Fruit fly (Drosophila melanogaster) whole organism, prepupa: ENCODE results near the gene CG9676.

ENCODE experiments used
- Blimp-1 ChIP-seq: fragments of 200-800 bp; sonication (Bioruptor generic); optimal IDR thresholded peaks from 3 replicates; lab custom pipeline; 2017; ENCODE audit warnings: missing biosample characterization, missing genetic modification characterization, mild to moderate bottlenecking, moderate library complexity, missing genetic modification reagents
- CG10669 ChIP-seq: fragments of 200-800 bp; sonication (Bioruptor generic); optimal IDR thresholded peaks from 3 replicates; lab custom pipeline; 2018; ENCODE audit warnings: missing biosample characterization, mild to moderate bottlenecking, missing genetic modification characterization, moderate library complexity
- CG11294 ChIP-seq: fragments of 200-800 bp; sonication (Bioruptor generic); IDR thresholded peaks from 2 replicates; pipeline ENCODE4 v1.3.6; 2022; ENCODE audit warnings: missing biosample characterization, missing genetic modification characterization
- CG11902 ChIP-seq: fragments of 200-800 bp; sonication (Bioruptor generic); optimal IDR thresholded peaks from 3 replicates; lab custom pipeline; 2016; ENCODE audit warnings: missing biosample characterization, missing genetic modification characterization
- CG1621 ChIP-seq: fragments of 200-800 bp; sonication (Bioruptor generic); optimal IDR thresholded peaks from 3 replicates; lab custom pipeline; 2018; ENCODE audit warnings: missing biosample characterization, mild to moderate bottlenecking, missing genetic modification characterization
- CG16779 ChIP-seq: fragments of 200-800 bp; sonication (Bioruptor generic); optimal IDR thresholded peaks from 3 replicates; lab custom pipeline; 2017; ENCODE audit warnings: missing biosample characterization, mild to moderate bottlenecking, missing genetic modification characterization
- CG3032 ChIP-seq: fragments of 200-800 bp; optimal IDR thresholded peaks from 2 replicates; lab custom pipeline; 2019; ENCODE audit warnings: missing biosample characterization, mild to moderate bottlenecking, missing genetic modification characterization, moderate library complexity
- CG31627 ChIP-seq: fragments of 200-800 bp; sonication (Bioruptor generic); optimal IDR thresholded peaks from 3 replicates; lab custom pipeline; 2016; ENCODE audit warnings: missing biosample characterization, missing genetic modification characterization
- CG32006 ChIP-seq: fragments of 200-800 bp; sonication (Bioruptor generic); optimal IDR thresholded peaks from 3 replicates; lab custom pipeline; 2017; ENCODE audit warnings: missing biosample characterization, mild to moderate bottlenecking, missing genetic modification characterization
- CG4318 ChIP-seq: fragments of 200-800 bp; sonication (Bioruptor generic); optimal IDR thresholded peaks from 3 replicates; lab custom pipeline; 2017; ENCODE audit warnings: missing biosample characterization, mild to moderate bottlenecking, missing genetic modification characterization
- CG6163 ChIP-seq: fragments of 200-800 bp; sonication (Bioruptor generic); IDR thresholded peaks from 3 replicates; pipeline ENCODE4 v1.3.6; 2022; ENCODE audit warnings: missing biosample characterization, missing genetic modification characterization
- CG6276 ChIP-seq: fragments of 200-800 bp; sonication (Bioruptor generic); optimal IDR thresholded peaks from 2 replicates; lab custom pipeline; 2017; ENCODE audit warnings: missing biosample characterization, mild to moderate bottlenecking, missing genetic modification characterization
- CG6792 ChIP-seq: fragments of 200-800 bp; sonication (Bioruptor generic); optimal IDR thresholded peaks from 3 replicates; lab custom pipeline; 2016; ENCODE audit warnings: missing biosample characterization, missing genetic modification characterization
- CG6808 ChIP-seq: fragments of 200-800 bp; sonication (Bioruptor generic); optimal IDR thresholded peaks from 3 replicates; lab custom pipeline; 2017; ENCODE audit warnings: missing biosample characterization, missing genetic modification characterization, mild to moderate bottlenecking, moderate library complexity, missing genetic modification reagents
- CG7368 ChIP-seq: fragments of 200-800 bp; sonication (Bioruptor generic); optimal IDR thresholded peaks from 3 replicates; lab custom pipeline; 2016; ENCODE audit warnings: missing biosample characterization, missing genetic modification characterization
- CG8632 ChIP-seq: fragments of 200-800 bp; sonication (Bioruptor generic); optimal IDR thresholded peaks from 3 replicates; lab custom pipeline; 2016; ENCODE audit warnings: missing biosample characterization, missing genetic modification characterization
- Eip78C ChIP-seq: fragments of 200-800 bp; sonication (Bioruptor generic); peaks from one replicate; lab custom pipeline; 2016; ENCODE audit warnings: missing biosample characterization, missing genetic modification characterization
- Hr38 ChIP-seq: sonication (Bioruptor generic); optimal IDR thresholded peaks from 2 replicates; lab custom pipeline; 2016; ENCODE audit warnings: missing biosample characterization, missing genetic modification characterization
- Hr4 ChIP-seq: fragments of 200-800 bp; sonication (Bioruptor generic); optimal IDR thresholded peaks from 3 replicates; lab custom pipeline; 2016; ENCODE audit warnings: missing biosample characterization, missing genetic modification characterization
- Sox15 ChIP-seq: fragments of 200-800 bp; sonication (Bioruptor generic); optimal IDR thresholded peaks from 3 replicates; lab custom pipeline; 2016; ENCODE audit warnings: missing biosample characterization, missing genetic modification characterization
- cyc ChIP-seq: fragments of 200-800 bp; sonication (Bioruptor generic); optimal IDR thresholded peaks from 3 replicates; lab custom pipeline; 2016; ENCODE audit warnings: missing biosample characterization, missing genetic modification characterization
- dsx ChIP-seq: fragments of 200-800 bp; optimal IDR thresholded peaks from 3 replicates; lab custom pipeline; 2019; ENCODE audit warnings: missing biosample characterization, mild to moderate bottlenecking, missing genetic modification characterization, moderate library complexity; ENCODE audit not compliant: poor library complexity, severe bottlenecking
- eg ChIP-seq: fragments of 200-800 bp; sonication (Bioruptor generic); IDR thresholded peaks from 3 replicates; pipeline ENCODE4 v1.3.6; 2022; ENCODE audit warnings: missing biosample characterization, missing genetic modification characterization
- esn ChIP-seq: fragments of 200-800 bp; sonication (Bioruptor generic); optimal IDR thresholded peaks from 2 replicates; lab custom pipeline; 2016; ENCODE audit warnings: missing biosample characterization, mild to moderate bottlenecking, missing genetic modification characterization, moderate library complexity
- fd59A ChIP-seq: fragments of 200-800 bp; sonication (Bioruptor generic); optimal IDR thresholded peaks from 2 replicates; lab custom pipeline; 2017; ENCODE audit warnings: missing biosample characterization, mild to moderate bottlenecking, missing genetic modification characterization, missing genetic modification reagents
- fd85E ChIP-seq: fragments of 200-800 bp; sonication (Bioruptor generic); optimal IDR thresholded peaks from 3 replicates; lab custom pipeline; 2016; ENCODE audit warnings: missing biosample characterization, missing genetic modification characterization
- fkh ChIP-seq: fragments of 200-800 bp; sonication (Bioruptor generic); optimal IDR thresholded peaks from 3 replicates; lab custom pipeline; 2017; ENCODE audit warnings: missing biosample characterization, mild to moderate bottlenecking, missing genetic modification characterization, moderate library complexity
- lz ChIP-seq: fragments of 200-800 bp; sonication (Bioruptor generic); optimal IDR thresholded peaks from 3 replicates; lab custom pipeline; 2016; ENCODE audit warnings: missing biosample characterization, missing genetic modification characterization
- net ChIP-seq: fragments of 200-800 bp; sonication (Bioruptor generic); optimal IDR thresholded peaks from 3 replicates; lab custom pipeline; 2016; ENCODE audit warnings: missing biosample characterization, missing genetic modification characterization
- pdm3 ChIP-seq: fragments of 200-800 bp; sonication (Bioruptor generic); optimal IDR thresholded peaks from 3 replicates; lab custom pipeline; 2016; ENCODE audit warnings: missing biosample characterization, missing genetic modification characterization
- ss ChIP-seq, 2 experiments: fragments of 200-800 bp; sonication (Bioruptor generic); optimal IDR thresholded peaks; 2 replicates in 1 of 2; 3 replicates in 1 of 2; lab custom pipeline; 2017 to 2018; ENCODE audit warnings: mild to moderate bottlenecking in 2 of 2, missing biosample characterization in 2 of 2, missing genetic modification characterization in 2 of 2, moderate library complexity in 1 of 2
- svp ChIP-seq: fragments of 200-800 bp; sonication (Bioruptor generic); peaks from one replicate; lab custom pipeline; 2016; ENCODE audit warnings: missing biosample characterization, missing genetic modification characterization
- topi ChIP-seq: fragments of 200-800 bp; sonication (Bioruptor generic); optimal IDR thresholded peaks from 3 replicates; lab custom pipeline; 2016; ENCODE audit warnings: missing biosample characterization, missing genetic modification characterization
- vri ChIP-seq: fragments of 200-800 bp; sonication (Bioruptor generic); optimal IDR thresholded peaks from 3 replicates; lab custom pipeline; 2016; ENCODE audit warnings: missing biosample characterization, mild to moderate bottlenecking, missing genetic modification characterization

Gene CG9676

DNA sequence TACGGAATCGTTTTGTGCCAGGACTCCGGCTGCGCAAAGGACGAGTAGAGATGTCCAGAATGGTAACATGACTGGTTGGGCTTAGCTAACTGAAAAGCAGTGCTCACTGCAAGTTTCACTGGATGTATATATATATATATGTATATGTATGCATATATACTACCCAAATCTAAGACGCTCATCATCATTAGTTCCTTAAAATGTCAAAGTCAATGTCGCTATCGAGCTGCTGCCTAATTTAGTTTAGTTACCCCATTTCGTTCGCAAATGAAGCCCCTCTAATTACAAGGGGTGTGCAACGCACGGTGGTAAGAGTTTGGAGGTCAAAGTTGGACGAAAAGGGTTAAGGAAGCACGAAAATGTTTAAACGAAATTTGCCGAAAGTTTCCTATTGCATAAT is at the start of gene CG9676:
CG9676 (minus strand) TSS at position 101 of the 400 bp plus-strand sequence.
- TF ChIP-seq fd59A (GFP tag; lab: Kevin White, UChicago): no peak
- TF ChIP-seq CG11294: no peak
- no peak for TF ChIP-seq CG7368 (GFP tag; lab: Kevin White, UChicago)
- TF ChIP-seq CG11902 (GFP tag; lab: Kevin White, UChicago): no peak
- no peak for TF ChIP-seq svp (GFP tag; lab: Kevin White, UChicago)
- TF ChIP-seq ss (GFP tag; optimal IDR thresholded peaks at IDR 0.05; lab: Kevin White, UChicago): no peak

DNA sequence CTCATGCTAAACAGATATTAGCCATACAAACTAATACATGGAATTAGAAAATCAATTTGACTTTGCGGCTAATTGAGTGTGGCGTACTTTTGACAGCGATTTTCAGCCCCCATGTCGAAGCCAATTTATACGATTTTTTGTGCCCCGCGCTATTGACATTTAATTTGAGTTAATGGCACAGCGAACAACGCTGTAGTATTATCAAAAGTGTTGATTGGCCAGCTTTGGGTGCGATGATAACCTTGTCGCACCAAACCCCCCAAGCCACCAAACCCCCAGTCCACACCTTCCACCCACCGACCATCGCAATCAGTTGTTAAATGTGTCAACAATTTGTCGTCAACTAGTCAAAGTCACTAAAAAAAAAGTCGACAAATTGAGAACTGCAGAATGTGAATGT is 49.4 kb upstream of the CG9676 start:
- no peak for TF ChIP-seq fd85E (GFP tag; lab: Kevin White, UChicago)
- TF ChIP-seq svp (GFP tag; lab: Kevin White, UChicago): peak; percentile 84
- peak; percentile 7 for TF ChIP-seq vri (GFP tag; lab: Kevin White, UChicago)

DNA sequence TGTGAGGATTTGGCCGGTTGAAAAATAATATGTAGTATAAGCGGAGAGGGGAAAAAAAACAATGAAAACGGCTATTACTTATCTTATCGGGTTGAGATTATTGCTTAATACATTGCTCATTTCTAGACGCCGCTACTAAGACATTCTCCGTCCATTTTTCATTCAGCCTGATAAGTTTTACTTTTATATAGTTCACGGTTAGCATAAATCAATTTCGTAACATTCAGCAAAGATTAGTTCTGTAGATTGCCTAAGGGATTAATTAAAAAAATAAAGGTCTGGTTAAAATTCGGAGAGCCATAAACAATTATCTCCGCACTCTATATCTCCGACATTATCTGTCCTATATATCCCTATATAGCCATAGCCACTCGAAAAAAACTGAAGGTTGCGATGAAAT is 47.5 kb upstream of the CG9676 start:
- TF ChIP-seq cyc (GFP tag; lab: Kevin White, UChicago): no peak
- TF ChIP-seq CG10669: no peak
- TF ChIP-seq CG1621 (tag; lab: Kevin White, UChicago): no peak
- TF ChIP-seq CG4318 (GFP tag; lab: Kevin White, UChicago): no peak
- TF ChIP-seq Blimp-1 (GFP tag; lab: Kevin White, UChicago): no peak
- TF ChIP-seq vri (GFP tag; lab: Kevin White, UChicago): peak; percentile 85
- TF ChIP-seq CG6808 (GFP tag; lab: Kevin White, UChicago): no peak

- TF ChIP-seq eg (GFP tag; lab: Robert Waterston, UW): no peak
- TF ChIP-seq CG3032: no peak
- TF ChIP-seq lz: no peak
- no peak for TF ChIP-seq esn (GFP tag; lab: Kevin White, UChicago)
- no peak for TF ChIP-seq CG10669
- TF ChIP-seq CG6163 (GFP tag; lab: Robert Waterston, UW): no peak
- no peak for TF ChIP-seq CG32006 (GFP tag; lab: Kevin White, UChicago)
- no peak for TF ChIP-seq dsx (GFP tag; lab: Kevin White, UChicago)
- TF ChIP-seq CG11902 (GFP tag; lab: Kevin White, UChicago): no peak
These were observed 46.9 kb upstream of the CG9676 start for dm6 chrX:16746824-16747223.

DNA sequence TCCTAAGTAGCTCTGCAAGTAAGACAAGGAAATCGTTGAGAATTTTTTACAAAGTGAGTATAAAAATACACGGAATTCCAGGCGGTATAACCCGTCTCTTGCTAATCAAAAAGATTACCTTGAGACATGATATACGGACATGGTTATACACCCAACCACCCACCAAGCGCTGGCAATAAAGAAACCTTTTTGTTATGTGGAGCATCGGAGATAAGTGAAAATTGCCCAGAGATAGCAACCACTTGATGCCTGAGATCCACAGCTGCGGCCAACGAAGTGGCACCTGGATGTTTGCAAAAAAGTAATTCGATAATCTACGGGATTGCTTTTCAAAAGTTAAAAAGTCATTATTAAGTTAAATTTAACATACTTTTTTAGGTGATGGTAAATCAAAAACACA is 46.0 kb upstream of the CG9676 start:
- peak; percentile 15 for TF ChIP-seq Eip78C (GFP tag; lab: Kevin White, UChicago)
- TF ChIP-seq net: no peak
- TF ChIP-seq, all 60 proteins: peak for 1

DNA sequence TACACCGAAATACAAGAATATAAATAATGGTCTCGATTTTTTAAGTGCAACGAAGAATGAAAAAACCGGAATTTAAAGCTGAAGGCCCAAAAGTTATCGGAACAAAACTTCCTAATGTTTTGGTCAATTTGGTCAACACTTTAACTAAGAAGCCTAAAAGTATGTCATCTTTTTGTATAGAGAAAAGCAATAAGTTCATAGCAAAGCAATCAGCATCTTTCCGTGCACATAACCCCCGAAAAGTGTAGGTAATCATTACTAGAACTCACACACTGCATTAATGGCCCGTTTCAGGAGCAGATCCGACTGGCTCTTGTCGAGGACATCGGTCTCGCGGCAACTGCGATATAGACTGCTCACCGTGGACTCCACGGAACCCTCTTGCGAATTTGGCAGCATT is 44.4 kb upstream of the CG9676 start:
- no peak for TF ChIP-seq pdm3 (GFP tag; lab: Kevin White, UChicago)
- TF ChIP-seq CG6792 (GFP tag; lab: Kevin White, UChicago): no peak
- no peak for TF ChIP-seq fkh
- no peak for TF ChIP-seq CG11294
- TF ChIP-seq CG10669: no peak
- no peak for TF ChIP-seq Hr38 (GFP tag; lab: Kevin White, UChicago)
- TF ChIP-seq topi (GFP tag; lab: Kevin White, UChicago): no peak
- no peak for TF ChIP-seq fd85E (GFP tag; lab: Kevin White, UChicago)
- no peak for TF ChIP-seq CG16779 (tag; lab: Kevin White, UChicago)
- no peak for TF ChIP-seq dsx (GFP tag; lab: Kevin White, UChicago)

DNA sequence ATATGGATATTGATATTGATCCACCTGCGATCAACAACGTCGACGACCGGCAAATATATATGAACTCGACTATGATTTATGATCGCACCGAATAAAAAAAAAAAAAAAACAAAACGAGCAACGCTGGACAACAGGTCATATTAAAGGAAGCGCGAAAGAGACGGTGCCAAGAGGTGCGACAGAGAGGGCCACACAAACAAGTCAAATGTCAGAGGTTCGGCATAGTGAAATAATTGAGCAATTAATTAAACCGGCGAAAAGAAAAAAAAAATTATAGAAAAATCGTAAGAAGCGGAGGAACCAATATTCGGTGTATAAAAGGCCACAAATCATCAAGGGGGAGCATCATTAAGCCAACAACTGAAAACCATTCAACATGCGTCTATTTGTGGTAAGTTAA is 42.6 kb upstream of the CG9676 start, which contains the start of gene Twdlalpha:
Twdlalpha (plus strand) TSS at position 301 of the 400 bp plus-strand sequence.
- TF ChIP-seq Hr4 (no peak), Eip78C (GFP tag; lab: Kevin White, UChicago) (no peak), esn (GFP tag; lab: Kevin White, UChicago) (no peak), ss (GFP tag; optimal IDR thresholded peaks at IDR 0.05; lab: Kevin White, UChicago) (no peak), CG6276 (GFP tag; lab: Kevin White, UChicago) (no peak), CG31627 (no peak), vri (GFP tag; lab: Kevin White, UChicago) (no peak), dsx (GFP tag; lab: Kevin White, UChicago) (no peak), fkh (no peak), Sox15 (GFP tag; lab: Kevin White, UChicago) (no peak), CG8632 (GFP tag; lab: Kevin White, UChicago) (no peak)
- TF ChIP-seq, all 60 proteins: peak for 0
